Worm (Caenorhabditis elegans): ENCODE results near the gene F32D8.3.

DNA sequence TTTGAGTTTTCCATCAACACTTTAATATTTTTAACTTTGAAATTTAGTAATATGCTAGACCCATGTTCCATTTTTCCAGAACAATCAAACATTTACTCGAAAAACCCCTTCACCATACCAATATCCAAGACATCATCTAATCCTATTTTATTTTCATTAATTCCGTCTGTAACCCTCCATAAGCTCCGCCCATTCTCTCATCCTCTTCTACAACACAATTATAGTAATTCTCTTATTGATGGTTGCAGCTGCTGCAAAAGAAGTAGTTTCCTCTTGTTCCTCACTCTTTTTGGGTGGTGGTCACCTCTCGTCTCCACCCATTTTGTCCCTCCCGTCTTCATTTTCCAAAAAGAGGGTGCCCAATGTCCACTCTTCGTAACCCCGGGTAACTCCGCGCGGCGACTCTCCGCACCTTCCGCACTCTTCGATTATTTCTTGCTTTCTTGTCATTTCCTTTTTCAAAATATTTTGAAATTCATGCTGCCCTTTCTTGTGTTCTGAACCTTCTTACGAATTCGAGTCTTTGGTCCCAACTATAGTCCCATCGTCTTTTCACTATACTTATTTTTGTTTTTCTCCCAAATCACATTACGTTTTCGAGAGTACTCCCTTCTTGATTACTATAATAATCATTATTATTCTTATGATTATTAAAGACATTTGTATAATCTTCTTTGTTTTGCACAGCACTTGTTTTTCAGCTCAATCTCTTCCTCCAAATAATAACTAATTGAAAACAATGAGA is 6.3 kb upstream of the F32D8.3 start, which contains the start of gene F32D8.1:
- TF ChIP-seq ref-1 (GFP tag; conservative IDR thresholded peaks at IDR 0.05) (no peak), ztf-29 (GFP tag; IDR thresholded peaks at IDR 0.05) (no peak), klf-2 (GFP tag; conservative IDR thresholded peaks at IDR 0.05) (no peak), flt-1 (GFP tag; IDR thresholded peaks at IDR 0.05) (no peak)
